Fruit fly (Drosophila melanogaster): ENCODE results near the gene CG15478.

- TF ChIP-seq Mnt (GFP tag; optimal IDR thresholded peaks at IDR 0.05): peak; percentile 14
- TF ChIP-seq cic (GFP tag; optimal IDR thresholded peaks at IDR 0.05): no peak
- TF ChIP-seq cnc (optimal IDR thresholded peaks at IDR 0.05): no peak
- TF ChIP-seq kay (GFP tag; ENCODE audit: borderline replicate concordance): peak; percentile 66
- peak; percentile 84 for TF ChIP-seq ovo (GFP tag; optimal IDR thresholded peaks at IDR 0.05)
- TF ChIP-seq CG1620 (GFP tag; optimal IDR thresholded peaks at IDR 0.05): no peak
- no peak for TF ChIP-seq CG12768 (GFP tag; optimal IDR thresholded peaks at IDR 0.05)
Observed at dm6 chrX:7709708-7710438, 7.9 kb downstream of the CG15478 start.
